Fruit fly (Drosophila melanogaster): ENCODE data around the gene CG12708.

dm6 chrX:15639929-15640328 lies 35.3 kb upstream of the CG12708 start:
- TF ChIP-seq CG7101 (tag; optimal IDR thresholded peaks at IDR 0.05) (no peak), CG1620 (GFP tag; optimal IDR thresholded peaks at IDR 0.05) (no peak), CG33017 (tag; optimal IDR thresholded peaks at IDR 0.05) (no peak), Clk (GFP tag; optimal IDR thresholded peaks at IDR 0.05) (no peak), Crg-1 (GFP tag; optimal IDR thresholded peaks at IDR 0.05) (no peak), CG7045 (GFP tag; optimal IDR thresholded peaks at IDR 0.05) (no peak), Hr96 (GFP tag; optimal IDR thresholded peaks at IDR 0.05) (no peak), Mnt (GFP tag; optimal IDR thresholded peaks at IDR 0.05) (no peak), CG11617 (GFP tag; optimal IDR thresholded peaks at IDR 0.05) (no peak), tj (GFP tag; optimal IDR thresholded peaks at IDR 0.05) (no peak), cnc (optimal IDR thresholded peaks at IDR 0.05) (no peak)

Measured in whole organism, adult.